Worm (Caenorhabditis elegans) whole organism, L4/young adult: ENCODE data around the gene F02E11.2.

Experiments used
- W03F9.2 ChIP-seq: fragments of 150-350 bp; optimal IDR thresholded peaks from 2 replicates; lab custom pipeline; 2014; ENCODE audit warnings: missing biosample characterization, missing genetic modification characterization
- him-1 ChIP-seq: sonication (generic microtip); optimal IDR thresholded peaks from 2 replicates; lab custom pipeline; 2016; ENCODE audit warnings: missing genotype, missing genetic modification reagents, missing genetic modification characterization, missing compliant biosample characterization

ce11 chrII:3295193-3295592 lies 32.6 kb downstream of the F02E11.2 start, which contains the start of gene btb-17:
- no peak for TF ChIP-seq W03F9.2 (tag; lab: Kevin White, UChicago)
- TF ChIP-seq him-1 (tag; lab: Kevin White, UChicago) = no peak
